Worm (Caenorhabditis elegans) whole organism, young adult: ENCODE measurements around the gene ceh-83.

Experiments used
- C17E4.6 ChIP-seq: fragments of 200-800 bp; sonication (Bioruptor generic); IDR thresholded peaks from 2 replicates; pipeline ENCODE4 v1.3.6; 2022; ENCODE audit warnings: missing genetic modification reagents, missing genetic modification characterization, missing compliant biosample characterization
- F10E7.11 ChIP-seq: sonication (generic microtip); optimal IDR thresholded peaks from 2 replicates; lab custom pipeline; 2017; ENCODE audit warnings: mild to moderate bottlenecking, missing genetic modification characterization, moderate library complexity, missing compliant biosample characterization
- Y95B8A.8 ChIP-seq: fragments of 200-800 bp; sonication (Bioruptor generic); IDR thresholded peaks from 2 replicates; pipeline ENCODE4 v1.3.6; 2022; ENCODE audit warnings: missing genetic modification reagents, missing genetic modification characterization, missing compliant biosample characterization
- aptf-2 ChIP-seq: fragments of 200-800 bp; sonication (Bioruptor generic); conservative IDR thresholded peaks from 2 replicates; pipeline ENCODE4 v1.3.6; 2022; ENCODE audit warnings: missing genetic modification reagents, missing genetic modification characterization, missing compliant biosample characterization
- atf-7 ChIP-seq: sonication (generic microtip); optimal IDR thresholded peaks from 2 replicates; lab custom pipeline; 2017; ENCODE audit warnings: mild to moderate bottlenecking, missing genetic modification characterization, missing compliant biosample characterization
- attf-5 ChIP-seq: fragments of 200-800 bp; sonication (Bioruptor generic); optimal IDR thresholded peaks from 2 replicates; lab custom pipeline; 2018; ENCODE audit warnings: mild to moderate bottlenecking, missing genetic modification characterization, missing compliant biosample characterization
- ccch-3 ChIP-seq: fragments of 200-800 bp; sonication (Bioruptor generic); optimal IDR thresholded peaks from 2 replicates; lab custom pipeline; 2018; ENCODE audit warnings: mild to moderate bottlenecking, missing genetic modification characterization, missing compliant biosample characterization
- ceh-40 ChIP-seq: fragments of 200-800 bp; sonication (Bioruptor generic); IDR thresholded peaks from 2 replicates; pipeline ENCODE4 v1.3.6; 2022; ENCODE audit warnings: missing genetic modification characterization, missing compliant biosample characterization
- ceh-79 ChIP-seq: sonication (generic microtip); optimal IDR thresholded peaks from 2 replicates; lab custom pipeline; 2017; ENCODE audit warnings: mild to moderate bottlenecking, missing genetic modification characterization, missing compliant biosample characterization
- ceh-91 ChIP-seq: fragments of 200-800 bp; sonication (Bioruptor generic); IDR thresholded peaks from 2 replicates; pipeline ENCODE4 v1.3.6; 2022; ENCODE audit warnings: missing genetic modification reagents, missing genetic modification characterization, missing compliant biosample characterization
- gei-17 ChIP-seq: fragments of 200-800 bp; sonication (Bioruptor generic); optimal IDR thresholded peaks from 2 replicates; lab custom pipeline; 2018; ENCODE audit warnings: mild to moderate bottlenecking, missing genetic modification characterization, missing compliant biosample characterization
- lin-26 ChIP-seq: fragments of 200-800 bp; sonication (Bioruptor generic); IDR thresholded peaks from 2 replicates; pipeline ENCODE4 v1.3.6; 2022; ENCODE audit warnings: missing genetic modification reagents, missing genetic modification characterization, missing compliant biosample characterization
- madf-10 ChIP-seq: sonication (generic microtip); optimal IDR thresholded peaks from 2 replicates; lab custom pipeline; 2016; ENCODE audit warnings: mild to moderate bottlenecking, missing genetic modification characterization, missing compliant biosample characterization
- madf-6 ChIP-seq: fragments of 200-800 bp; sonication (Bioruptor generic); IDR thresholded peaks from 2 replicates; pipeline ENCODE4 v1.3.6; 2022; ENCODE audit warnings: missing genetic modification reagents, missing genetic modification characterization, missing compliant biosample characterization
- madf-8 ChIP-seq: fragments of 200-800 bp; sonication (Bioruptor generic); conservative IDR thresholded peaks from 2 replicates; pipeline ENCODE4 v1.3.6; 2022; ENCODE audit warnings: missing genetic modification reagents, missing genetic modification characterization, missing compliant biosample characterization
- mes-4 ChIP-seq: sonication (generic microtip); optimal IDR thresholded peaks from 2 replicates; lab custom pipeline; 2016; ENCODE audit warnings: missing genotype, missing genetic modification characterization, missing compliant biosample characterization
- pha-4 ChIP-seq: fragments of 150-350 bp; sonication (generic microtip); optimal IDR thresholded peaks from 2 replicates; lab custom pipeline; 2014; ENCODE audit warnings: missing biosample characterization, missing genetic modification reagents, missing genetic modification characterization
- sdz-38 ChIP-seq: sonication (generic microtip); optimal IDR thresholded peaks from 2 replicates; lab custom pipeline; 2016; ENCODE audit warnings: missing genotype, missing genetic modification characterization, missing compliant biosample characterization
- snpc-3.4 ChIP-seq: sonication (generic microtip); optimal IDR thresholded peaks from 2 replicates; lab custom pipeline; 2017; ENCODE audit warnings: missing genetic modification characterization, mild to moderate bottlenecking, missing compliant biosample characterization, antibody characterized with exemption, moderate library complexity, missing genotype, missing genetic modification reagents
- somi-1 ChIP-seq: fragments of 200-800 bp; sonication (Bioruptor generic); optimal IDR thresholded peaks from 2 replicates; lab custom pipeline; 2018; ENCODE audit warnings: mild to moderate bottlenecking, missing genetic modification characterization, missing compliant biosample characterization
- tbp1 ChIP-seq: fragments of 200-800 bp; sonication (Bioruptor generic); optimal IDR thresholded peaks from 2 replicates; lab custom pipeline; 2018; ENCODE audit warnings: mild to moderate bottlenecking, missing genetic modification characterization, missing compliant biosample characterization
- ztf-18 ChIP-seq: sonication (generic microtip); optimal IDR thresholded peaks from 2 replicates; lab custom pipeline; 2016; ENCODE audit warnings: missing genotype, mild to moderate bottlenecking, missing genetic modification characterization, missing compliant biosample characterization
- ztf-28 ChIP-seq: fragments of 200-800 bp; sonication (Bioruptor generic); IDR thresholded peaks from 2 replicates; pipeline ENCODE4 v1.3.6; 2022; ENCODE audit warnings: missing genetic modification reagents, missing genetic modification characterization, missing compliant biosample characterization

The ceh-83 gene

DNA sequence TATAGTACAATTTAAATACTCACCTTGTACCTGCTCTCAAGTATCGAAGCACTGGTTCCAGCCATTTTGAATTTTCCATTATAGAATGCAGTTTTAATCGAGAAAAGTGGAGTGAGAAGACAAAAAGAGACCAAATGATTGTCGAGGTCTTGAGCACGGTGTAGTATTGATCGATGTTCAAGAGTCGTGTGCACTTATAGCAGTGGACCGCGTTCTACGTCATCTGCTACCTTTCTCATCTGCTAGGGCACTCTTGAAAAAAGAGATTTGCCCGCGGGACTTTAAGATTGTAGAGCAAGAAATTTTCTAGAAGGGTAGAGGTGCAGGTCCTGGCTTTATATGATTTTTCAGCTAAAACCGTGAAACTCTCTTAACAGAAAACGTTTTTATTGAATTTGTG lies 43.5 kb downstream of the ceh-83 start, which contains the start of gene fbxc-21:
Gene fbxc-21, minus strand, starts transcription at position 101 of the 400 bp plus-strand sequence.
- TF ChIP-seq ztf-28 (GFP tag; lab: Robert Waterston, UW) (no peak), Y95B8A.8 (GFP tag; lab: Robert Waterston, UW) (no peak), ceh-79 (no peak), pha-4 (tag; lab: Kevin White, UChicago) (no peak), F10E7.11 (no peak)

DNA sequence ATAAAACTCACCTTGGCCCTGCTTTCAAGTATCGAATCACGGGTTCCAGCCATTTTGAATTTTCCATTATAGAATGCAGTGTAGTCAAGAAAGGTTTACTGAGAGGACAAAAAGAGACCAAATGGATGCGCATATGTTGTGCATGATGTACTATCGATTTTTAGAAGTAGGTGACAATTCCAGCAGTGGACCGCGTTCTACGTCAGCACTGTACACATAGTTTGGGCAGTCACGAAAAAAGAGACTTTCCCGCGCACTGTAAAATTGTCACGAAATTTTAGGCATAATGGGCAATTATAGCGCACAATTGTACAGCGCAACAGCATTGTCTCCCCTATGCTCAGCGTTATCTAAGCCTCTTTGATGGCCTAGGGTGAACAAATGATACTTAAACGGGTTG lies 45.3 kb downstream of the ceh-83 start, which contains the start of gene fbxc-22:
Gene fbxc-22, minus strand, starts transcription at position 101 of the 400 bp plus-strand sequence.
- no peak for TF ChIP-seq C17E4.6
- TF ChIP-seq aptf-2 (GFP tag; lab: Robert Waterston, UW) = no peak
- no peak for TF ChIP-seq tbp1 (GFP tag; lab: Kevin White, UChicago)
- TF ChIP-seq pha-4 (tag; lab: Kevin White, UChicago) = no peak
- TF ChIP-seq madf-6 (GFP tag; lab: Robert Waterston, UW) = no peak
- no peak for TF ChIP-seq somi-1 (GFP tag; lab: Kevin White, UChicago)
- no peak for TF ChIP-seq atf-7
- no peak for TF ChIP-seq mes-4 (tag; lab: Kevin White, UChicago)
- TF ChIP-seq ceh-40 (GFP tag; lab: Robert Waterston, UW) = no peak
- no peak for TF ChIP-seq madf-10

DNA sequence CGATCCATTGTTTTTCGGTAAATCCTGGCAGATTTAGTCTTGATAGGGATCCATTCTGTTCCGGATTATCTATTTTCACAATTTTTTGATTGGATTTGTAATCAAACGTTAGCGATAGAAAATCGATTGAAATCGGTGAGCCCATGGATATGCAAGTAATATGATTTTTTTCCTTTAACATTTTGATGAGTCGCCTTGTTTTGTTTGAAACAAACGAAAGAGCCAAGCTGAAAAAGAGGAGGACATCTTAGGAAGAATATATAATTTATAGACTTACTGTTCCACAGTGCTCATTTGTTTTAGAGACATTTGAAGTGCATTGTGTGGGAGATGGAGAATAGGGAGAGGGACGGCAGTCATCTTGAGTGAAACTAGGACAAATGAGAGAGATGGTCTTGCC lies 47.5 kb downstream of the ceh-83 start, which contains the start of the genes fbxb-18 and fbxb-19:
Gene fbxb-18, minus strand, starts transcription at position 101 of the 400 bp plus-strand sequence.
Gene fbxb-19, minus strand, starts transcription at position 369 of the 400 bp plus-strand sequence.
- TF ChIP-seq madf-8 (GFP tag; lab: Robert Waterston, UW) (no peak), gei-17 (no peak), ztf-18 (tag; lab: Kevin White, UChicago) (no peak), ceh-91 (GFP tag; lab: Robert Waterston, UW) (no peak), ccch-3 (GFP tag; lab: Kevin White, UChicago) (no peak), pha-4 (tag; lab: Kevin White, UChicago) (no peak), attf-5 (no peak)

DNA sequence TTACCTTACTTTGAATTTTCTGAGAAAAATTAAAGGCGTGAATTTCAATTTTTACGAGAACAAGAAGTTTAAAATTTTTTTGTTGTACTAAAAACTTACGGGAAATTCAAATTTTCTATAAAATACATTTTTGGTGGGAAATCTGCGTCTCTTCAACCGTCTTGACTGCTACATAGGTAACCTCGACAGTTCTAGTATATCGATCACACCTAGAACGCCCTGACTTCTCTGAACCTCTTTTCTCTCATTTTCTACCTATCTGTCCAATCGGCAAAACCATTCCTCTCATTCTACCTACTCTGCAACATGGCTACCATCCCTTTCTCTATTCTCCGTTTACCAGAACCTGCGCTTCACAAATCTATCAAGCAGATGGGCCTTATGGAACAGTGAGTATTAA lies 52.6 kb downstream of the ceh-83 start, which contains the start of gene fbxb-25:
Gene fbxb-25, plus strand, starts transcription at position 301 of the 400 bp plus-strand sequence.
- no peak for TF ChIP-seq snpc-3.4 (tag; lab: Kevin White, UChicago)
- TF ChIP-seq sdz-38 (tag; lab: Kevin White, UChicago) = no peak
- TF ChIP-seq lin-26 (GFP tag; lab: Robert Waterston, UW) = no peak
